Worm (Caenorhabditis elegans) whole organism, L3 larva: ENCODE measurements around the gene H10D18.1.
A peak's percentile ranks its signal among the peaks of the same experiment; 100 is the strongest.

Experiments used
- ZK546.5 ChIP-seq: sonication (generic microtip); optimal IDR thresholded peaks from 2 replicates; lab custom pipeline; 2017; ENCODE audit warnings: missing biosample characterization, missing genetic modification characterization
- aly-2 ChIP-seq: fragments of 150-350 bp; optimal IDR thresholded peaks from 2 replicates; lab custom pipeline; 2014; ENCODE audit warnings: missing biosample characterization, missing genetic modification characterization
- ama-1 ChIP-seq: fragments of 150-350 bp; optimal IDR thresholded peaks from 2 replicates; lab custom pipeline; 2018
- ceh-16 ChIP-seq: sonication (generic microtip); optimal IDR thresholded peaks from 2 replicates; lab custom pipeline; 2017; ENCODE audit warnings: missing biosample characterization, missing genetic modification characterization
- ceh-28 ChIP-seq: fragments of 150-350 bp; optimal IDR thresholded peaks from 2 replicates; lab custom pipeline; 2014; ENCODE audit warnings: missing biosample characterization, missing genetic modification reagents, missing genetic modification characterization
- ceh-82 ChIP-seq: fragments of 150-350 bp; optimal IDR thresholded peaks from 2 replicates; lab custom pipeline; 2014; ENCODE audit warnings: missing biosample characterization, missing genetic modification characterization
- egl-27 ChIP-seq: sonication (generic microtip); optimal IDR thresholded peaks from 4 replicates; lab custom pipeline; 2017; ENCODE audit warnings: missing biosample characterization, missing genetic modification reagents, missing genetic modification characterization
- elt-1 ChIP-seq: fragments of 150-350 bp; optimal IDR thresholded peaks from 2 replicates; lab custom pipeline; 2014; ENCODE audit warnings: missing biosample characterization, missing genetic modification characterization
- elt-2 ChIP-seq: sonication (generic microtip); optimal IDR thresholded peaks from 2 replicates; lab custom pipeline; 2016; ENCODE audit warnings: missing genetic modification reagents, mild to moderate bottlenecking, missing genetic modification characterization, missing compliant biosample characterization
- elt-3 ChIP-seq, 3 experiments: fragments of 150-350 bp in 1 of 3; sonication (generic microtip) in 2 of 3; optimal IDR thresholded peaks; 2 replicates in 2 of 3; 4 replicates in 1 of 3; lab custom pipeline; 2014 to 2017; ENCODE audit warnings: missing biosample characterization in 3 of 3, missing genetic modification characterization in 3 of 3
- eor-1 ChIP-seq, 2 experiments: fragments of 150-350 bp; optimal IDR thresholded peaks; 2 replicates each; lab custom pipeline; 2014 to 2018; ENCODE audit warnings: missing biosample characterization in 2 of 2, missing genetic modification characterization in 2 of 2
- fkh-2 ChIP-seq: fragments of 150-350 bp; optimal IDR thresholded peaks from 2 replicates; lab custom pipeline; 2014; ENCODE audit warnings: missing biosample characterization, missing genetic modification reagents, missing genetic modification characterization
- hmg-11 ChIP-seq: sonication (generic microtip); optimal IDR thresholded peaks from 2 replicates; lab custom pipeline; 2016; ENCODE audit warnings: missing genetic modification characterization, missing compliant biosample characterization
- jun-1 ChIP-seq: fragments of 150-350 bp; optimal IDR thresholded peaks from 2 replicates; lab custom pipeline; 2014; ENCODE audit warnings: missing biosample characterization, missing genetic modification reagents, missing genetic modification characterization
- lin-15B ChIP-seq: fragments of 150-350 bp; optimal IDR thresholded peaks from 2 replicates; lab custom pipeline; 2014; ENCODE audit warnings: missing biosample characterization, missing genetic modification characterization
- lin-39 ChIP-seq: fragments of 150-350 bp; optimal IDR thresholded peaks from 2 replicates; lab custom pipeline; 2018; ENCODE audit warnings: missing biosample characterization, missing genetic modification reagents, missing genetic modification characterization
- lsy-12 ChIP-seq: sonication (generic microtip); optimal IDR thresholded peaks from 2 replicates; lab custom pipeline; 2016; ENCODE audit warnings: mild to moderate bottlenecking, missing genetic modification characterization, missing compliant biosample characterization
- mdl-1 ChIP-seq: fragments of 150-350 bp; optimal IDR thresholded peaks from 2 replicates; lab custom pipeline; 2014; ENCODE audit warnings: missing biosample characterization, missing genetic modification characterization
- mml-1 ChIP-seq: fragments of 150-350 bp; sonication (generic microtip); optimal IDR thresholded peaks from 3 replicates; lab custom pipeline; 2014; ENCODE audit warnings: missing biosample characterization, missing genetic modification characterization
- nhr-12 ChIP-seq: fragments of 150-350 bp; optimal IDR thresholded peaks from 2 replicates; lab custom pipeline; 2014; ENCODE audit warnings: missing biosample characterization, missing genetic modification characterization
- nhr-237 ChIP-seq: fragments of 150-350 bp; optimal IDR thresholded peaks from 2 replicates; lab custom pipeline; 2014; ENCODE audit warnings: missing biosample characterization, missing genetic modification characterization
- nhr-28 ChIP-seq: fragments of 150-350 bp; optimal IDR thresholded peaks from 2 replicates; lab custom pipeline; 2014; ENCODE audit warnings: missing biosample characterization, missing genetic modification characterization
- nhr-76 ChIP-seq: fragments of 150-350 bp; sonication (generic microtip); optimal IDR thresholded peaks from 5 replicates; lab custom pipeline; 2014; ENCODE audit warnings: missing biosample characterization, missing genetic modification characterization
- pqm-1 ChIP-seq: fragments of 150-350 bp; optimal IDR thresholded peaks from 2 replicates; lab custom pipeline; 2017; ENCODE audit warnings: missing biosample characterization, missing genetic modification characterization, inconsistent platforms
- skn-1 ChIP-seq: fragments of 150-350 bp; optimal IDR thresholded peaks from 2 replicates; lab custom pipeline; 2014; ENCODE audit warnings: missing biosample characterization, missing genetic modification characterization
- snpc-4 ChIP-seq: fragments of 150-350 bp; optimal IDR thresholded peaks from 2 replicates; lab custom pipeline; 2014; ENCODE audit warnings: missing biosample characterization, missing genetic modification characterization
- tbx-2 ChIP-seq: sonication (generic microtip); optimal IDR thresholded peaks from 2 replicates; lab custom pipeline; 2016; ENCODE audit warnings: mild to moderate bottlenecking, missing genetic modification characterization, missing compliant biosample characterization
- unc-39 ChIP-seq: sonication (generic microtip); optimal IDR thresholded peaks from 4 replicates; lab custom pipeline; 2017; ENCODE audit warnings: missing biosample characterization, missing genetic modification characterization
- unc-62 ChIP-seq: fragments of 150-350 bp; sonication (generic microtip); optimal IDR thresholded peaks from 4 replicates; lab custom pipeline; 2014; ENCODE audit warnings: missing biosample characterization, missing genetic modification reagents, missing genetic modification characterization
- ztf-4 ChIP-seq: fragments of 150-350 bp; optimal IDR thresholded peaks from 2 replicates; lab custom pipeline; 2014; ENCODE audit warnings: missing biosample characterization, missing genetic modification characterization

The H10D18.1 gene

ce11 chrV:3811541-3811940 is 3.5 kb upstream of the H10D18.1 start, which contains the start of gene scl-13:
Gene scl-13, minus strand, starts transcription at chrV:3811641.
- no peak for TF ChIP-seq ztf-4 (tag; lab: Kevin White, UChicago)
- no peak for TF ChIP-seq mdl-1 (tag; lab: Kevin White, UChicago)

ce11 chrV:3812291-3812690 is 2.7 kb upstream of the H10D18.1 start, which contains the start of gene scl-12:
Gene scl-12, plus strand, starts transcription at chrV:3812591.
- TF ChIP-seq unc-39 (no peak), nhr-28 (tag; lab: Kevin White, UChicago) (no peak), pqm-1 (tag; lab: Kevin White, UChicago) (peak; percentile 47), ZK546.5 (tag; lab: Kevin White, UChicago) (no peak), lin-39 (tag; lab: Kevin White, UChicago) (no peak), jun-1 (tag; lab: Kevin White, UChicago) (no peak)

- TF ChIP-seq mml-1 (tag; lab: Kevin White, UChicago): no peak
- no peak for TF ChIP-seq unc-62 (GFP tag; lab: Kevin White, UChicago)
- no peak for TF ChIP-seq ztf-4 (tag; lab: Kevin White, UChicago)
- no peak for TF ChIP-seq aly-2 (tag; lab: Kevin White, UChicago)
These were observed 1.0 kb upstream of the H10D18.1 start for ce11 chrV:3814009-3814408.

ce11 chrV:3820875-3821274 is 5.9 kb downstream of the H10D18.1 start:
- no peak for TF ChIP-seq ama-1 (lab: Kevin White, UChicago)
- TF ChIP-seq skn-1 (tag; lab: Kevin White, UChicago): no peak
- no peak for TF ChIP-seq egl-27 (tag; lab: Kevin White, UChicago)
- no peak for TF ChIP-seq ceh-82
- no peak for TF ChIP-seq ztf-4 (tag; lab: Kevin White, UChicago)
- no peak for TF ChIP-seq lin-15B (tag; lab: Kevin White, UChicago)
- TF ChIP-seq nhr-76 (tag; lab: Kevin White, UChicago): no peak
- TF ChIP-seq aly-2 (tag; lab: Kevin White, UChicago): no peak
- no peak for TF ChIP-seq tbx-2 (tag; lab: Kevin White, UChicago)
- TF ChIP-seq fkh-2 (tag; lab: Kevin White, UChicago): no peak
- TF ChIP-seq lsy-12 (tag; lab: Kevin White, UChicago): no peak
- no peak for TF ChIP-seq eor-1 (tag; optimal IDR thresholded peaks at IDR 0.05; lab: Kevin White, UChicago)
- no peak for TF ChIP-seq nhr-237 (tag; lab: Kevin White, UChicago)
- TF ChIP-seq ceh-28 (tag; lab: Kevin White, UChicago): no peak
- no peak for TF ChIP-seq hmg-11 (tag; lab: Kevin White, UChicago)

- TF ChIP-seq ceh-16 (tag; lab: Kevin White, UChicago) (no peak), lin-39 (tag; lab: Kevin White, UChicago) (peak; percentile 17)
These were observed 10.2 kb downstream of the H10D18.1 start for ce11 chrV:3825190-3825589.

- TF ChIP-seq nhr-28 (tag; lab: Kevin White, UChicago): no peak
- no peak for TF ChIP-seq egl-27 (tag; lab: Kevin White, UChicago)
- TF ChIP-seq, all 47 proteins: peak for 0
These were observed 16.6 kb downstream of the H10D18.1 start, which contains the start of gene H10D18.5 for ce11 chrV:3831616-3832015. Gene H10D18.5, minus strand, starts transcription at chrV:3831716.

- TF ChIP-seq ztf-4 (tag; lab: Kevin White, UChicago) (no peak), elt-2 (tag; lab: Kevin White, UChicago) (no peak), mml-1 (tag; lab: Kevin White, UChicago) (no peak), eor-1 (tag; optimal IDR thresholded peaks at IDR 0.05; lab: Kevin White, UChicago) (no peak), elt-3 (tag; optimal IDR thresholded peaks at IDR 0.05; lab: Kevin White, UChicago) (no peak), nhr-76 (tag; lab: Kevin White, UChicago) (no peak), snpc-4 (tag; lab: Kevin White, UChicago) (no peak), elt-1 (tag; lab: Kevin White, UChicago) (no peak), nhr-12 (tag; lab: Kevin White, UChicago) (no peak)
These were observed 17.1 kb downstream of the H10D18.1 start for ce11 chrV:3832103-3832502.
